Fruit fly (Drosophila melanogaster): ENCODE measurements around the gene CG31715.
A peak's percentile ranks its signal among the peaks of the same experiment; 100 is the strongest.

The CG31715 gene

DNA sequence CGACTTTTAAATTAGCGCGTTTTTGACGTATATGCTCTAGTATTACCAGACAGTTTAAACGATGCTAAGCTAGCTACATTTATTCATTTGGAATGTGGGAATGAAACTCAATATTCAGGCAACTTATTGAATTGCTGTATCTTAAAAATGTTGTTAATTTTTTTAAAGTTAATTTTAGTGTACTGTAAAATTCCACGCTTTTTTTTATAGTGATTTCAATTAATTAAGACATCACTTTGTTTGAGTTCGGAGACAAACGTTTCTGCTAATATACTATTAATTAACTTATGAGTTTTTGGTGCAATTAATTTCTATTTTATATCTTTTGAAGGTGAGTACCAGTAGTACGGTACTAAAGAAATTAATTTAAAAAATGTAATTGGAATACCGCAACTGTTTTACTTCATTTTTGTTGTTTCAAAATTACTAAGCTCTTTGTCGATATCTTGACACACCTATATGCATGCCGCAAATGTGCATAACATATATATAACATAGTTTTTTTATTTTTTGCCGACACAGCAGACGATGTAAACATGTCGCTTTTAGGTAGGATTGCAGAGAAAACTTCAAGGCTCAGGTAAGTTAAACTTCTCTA lies 44.9 kb downstream of the CG31715 start, which contains the start of the genes Cdk1 and mRpS7 (continued):
- TF ChIP-seq D19B (GFP tag; optimal IDR thresholded peaks at IDR 0.05) (peak; percentile 59), hb (GFP tag; IDR thresholded peaks at IDR 0.05; ENCODE audit: partially characterized antibody) (no peak), CG31388 (GFP tag; optimal IDR thresholded peaks at IDR 0.05) (peak; percentile 23), CG10321 (GFP tag; IDR thresholded peaks at IDR 0.05) (no peak), Trl (optimal IDR thresholded peaks at IDR 0.05) (no peak), Trl (GFP tag; optimal IDR thresholded peaks at IDR 0.05) (peak; percentile 54), gro (GFP tag; optimal IDR thresholded peaks at IDR 0.05) (no peak), gem (tag; optimal IDR thresholded peaks at IDR 0.05) (peak; percentile 90), CG31365 (tag; optimal IDR thresholded peaks at IDR 0.05) (no peak), HmgD (GFP tag; optimal IDR thresholded peaks at IDR 0.05) (peak; percentile 36), CG10654 (GFP tag; optimal IDR thresholded peaks at IDR 0.05) (peak; percentile 46), CG4854 (GFP tag; optimal IDR thresholded peaks at IDR 0.05) (peak; percentile 40), chif (GFP tag; optimal IDR thresholded peaks at IDR 0.05) (peak; percentile 17 to 53), CG2889 (GFP tag; IDR thresholded peaks at IDR 0.05) (peak; percentile 13; the same call in 1 of the 3 replicates), Rx (GFP tag; IDR thresholded peaks at IDR 0.05) (no peak), CG2129 (GFP tag; IDR thresholded peaks at IDR 0.05; ENCODE audit: partially characterized antibody) (no peak), phol (tag; optimal IDR thresholded peaks at IDR 0.05) (peak; percentile 89), dmrt11E (tag; optimal IDR thresholded peaks at IDR 0.05) (peak; percentile 71), Taf1 (GFP tag; IDR thresholded peaks at IDR 0.05) (0 out of 2 replicates have a peak, but pooled peaks have one; percentile 37), Chrac-16 (GFP tag; optimal IDR thresholded peaks at IDR 0.05) (peak; percentile 76), Stat92E (GFP tag; optimal IDR thresholded peaks at IDR 0.05) (no peak), CG12155 (GFP tag; optimal IDR thresholded peaks at IDR 0.05) (peak; percentile 69), prd (optimal IDR thresholded peaks at IDR 0.05) (no peak), prd (GFP tag; IDR thresholded peaks at IDR 0.05) (peak; percentile 81), CG30403 (GFP tag; optimal IDR thresholded peaks at IDR 0.05) (peak; percentile 83), CG12071 (GFP tag; optimal IDR thresholded peaks at IDR 0.05) (no peak), CG7357 (GFP tag; IDR thresholded peaks at IDR 0.05) (peak; percentile 65; the same call in 2 of the 3 replicates), B-H1 (GFP tag; IDR thresholded peaks at IDR 0.05) (peak; percentile 63), ttk (GFP tag; IDR thresholded peaks at IDR 0.05) (peak; percentile 63; the same call in 1 of the 2 replicates), dmrt99B (tag; optimal IDR thresholded peaks at IDR 0.05) (peak; percentile 78), amos (GFP tag; IDR thresholded peaks at IDR 0.05; ENCODE audit: partially characterized antibody) (no peak), Sox102F (GFP tag; optimal IDR thresholded peaks at IDR 0.05) (no peak), nom (GFP tag; optimal IDR thresholded peaks at IDR 0.05) (no peak), Eip74EF (GFP tag; optimal IDR thresholded peaks at IDR 0.05) (peak in 1 of 2 experiments; percentile 38), Nf-YA (GFP tag; IDR thresholded peaks at IDR 0.05) (no peak), CG8944 (GFP tag; optimal IDR thresholded peaks at IDR 0.05) (peak; percentile 42), tap (tag; optimal IDR thresholded peaks at IDR 0.05) (peak; percentile 61), peb (GFP tag; IDR thresholded peaks at IDR 0.05) (no peak), Antp (GFP tag; optimal IDR thresholded peaks at IDR 0.05) (peak; percentile 43), CG43689 (GFP tag; IDR thresholded peaks at IDR 0.05) (no peak), hkb (optimal IDR thresholded peaks at IDR 0.05) (no peak), hkb (GFP tag; IDR thresholded peaks at IDR 0.05) (peak; percentile 82), ase (GFP tag; IDR thresholded peaks at IDR 0.05) (peak; percentile 60; the same call in 2 of the 3 replicates), Mes4 (GFP tag; optimal IDR thresholded peaks at IDR 0.05) (peak; percentile 47), CG2678 (tag; optimal IDR thresholded peaks at IDR 0.05) (peak; percentile 87), CG13296 (GFP tag; optimal IDR thresholded peaks at IDR 0.05) (peak; percentile 54), Ptx1 (GFP tag; IDR thresholded peaks at IDR 0.05) (peak; percentile 65), klu (GFP tag; IDR thresholded peaks at IDR 0.05) (no peak; the same call in 1 of the 2 replicates), Rfx (GFP tag; IDR thresholded peaks at IDR 0.05) (peak; percentile 70), fd64A (GFP tag; optimal IDR thresholded peaks at IDR 0.05) (no peak), CG2875 (GFP tag; optimal IDR thresholded peaks at IDR 0.05) (peak; percentile 27)
